Fruit fly (Drosophila melanogaster) whole organism, wandering third instar larva: ENCODE results near the gene Polr2H.

Source experiments
- Abd-B ChIP-seq: fragments of >200 bp; optimal IDR thresholded peaks from 2 replicates; lab custom pipeline; 2017; ENCODE audit warnings: missing biosample characterization, missing genetic modification characterization
- CrebA ChIP-seq: fragments of 200-800 bp; sonication (Bioruptor generic); optimal IDR thresholded peaks from 2 replicates; lab custom pipeline; 2016; ENCODE audit warnings: missing biosample characterization, mild to moderate bottlenecking, missing genetic modification characterization, borderline replicate concordance
- Dfd ChIP-seq: fragments of >200 bp; optimal IDR thresholded peaks from 2 replicates; lab custom pipeline; 2017; ENCODE audit warnings: missing biosample characterization, missing genetic modification characterization
- HLH106 ChIP-seq: fragments of 200-800 bp; optimal IDR thresholded peaks from 3 replicates; lab custom pipeline; 2019; ENCODE audit warnings: missing biosample characterization, mild to moderate bottlenecking, missing genetic modification characterization, moderate library complexity
- Hr83 ChIP-seq: fragments of 200-300 bp; sonication (Bioruptor generic); optimal IDR thresholded peaks from 2 replicates; lab custom pipeline; 2016; ENCODE audit warnings: missing biosample characterization, mild to moderate bottlenecking, missing genetic modification characterization, moderate library complexity; ENCODE audit not compliant: poor library complexity, severe bottlenecking
- OdsH ChIP-seq: fragments of 200-800 bp; sonication (Bioruptor generic); optimal IDR thresholded peaks from 2 replicates; lab custom pipeline; 2016; ENCODE audit warnings: missing biosample characterization, mild to moderate bottlenecking, missing genetic modification characterization
- brk ChIP-seq: fragments of 200-800 bp; sonication (Bioruptor generic); optimal IDR thresholded peaks from 2 replicates; lab custom pipeline; 2016; ENCODE audit warnings: missing biosample characterization, mild to moderate bottlenecking, missing genetic modification characterization
- dl ChIP-seq, 2 experiments: fragments of 175-275, 200-275 bp in 1 of 2; fragments of 200-275 bp in 1 of 2; sonication (Bioruptor generic); optimal IDR thresholded peaks; lab custom pipeline; 2018; ENCODE audit warnings: mild to moderate bottlenecking in 2 of 2, missing biosample characterization in 2 of 2, missing genetic modification characterization in 2 of 2, moderate library complexity in 2 of 2; ENCODE audit not compliant: partially characterized antibody in 2 of 2, insufficient read depth in 1 of 2
- h ChIP-seq: fragments of 200-800 bp; sonication (Bioruptor generic); optimal IDR thresholded peaks from 3 replicates; lab custom pipeline; 2016; ENCODE audit warnings: missing biosample characterization, mild to moderate bottlenecking, missing genetic modification characterization
- rgr ChIP-seq: fragments of 200-800 bp; sonication (Bioruptor generic); optimal IDR thresholded peaks from 3 replicates; lab custom pipeline; 2016; ENCODE audit warnings: missing biosample characterization, mild to moderate bottlenecking, missing genetic modification characterization
- sage ChIP-seq: fragments of 200-800 bp; sonication (Bioruptor generic); optimal IDR thresholded peaks from 2 replicates; lab custom pipeline; 2016; ENCODE audit warnings: missing biosample characterization, mild to moderate bottlenecking, missing genetic modification characterization
- sv ChIP-seq: fragments of 200-800 bp; sonication (Bioruptor generic); optimal IDR thresholded peaks from 3 replicates; lab custom pipeline; 2016; ENCODE audit warnings: missing biosample characterization, missing genetic modification characterization
- tai ChIP-seq: sonication (Bioruptor generic); optimal IDR thresholded peaks from 2 replicates; lab custom pipeline; 2016; ENCODE audit warnings: missing biosample characterization, missing genetic modification characterization

dm6 chr3L:21720869-21721268 is 7.9 kb upstream of the Polr2H start:
- peak; percentile 16 for TF ChIP-seq h (GFP tag; lab: Kevin White, UChicago)
- no peak for TF ChIP-seq rgr (GFP tag; lab: Kevin White, UChicago)
- TF ChIP-seq sage (GFP tag; lab: Kevin White, UChicago), result no peak
- no peak for TF ChIP-seq Dfd (GFP tag; lab: Kevin White, UChicago)
- TF ChIP-seq OdsH (GFP tag; lab: Kevin White, UChicago), result no peak
- TF ChIP-seq Hr83, result no peak
- TF ChIP-seq sv (GFP tag; lab: Kevin White, UChicago), result no peak
- TF ChIP-seq CrebA (GFP tag; lab: Kevin White, UChicago), result no peak
- TF ChIP-seq dl (GFP tag; optimal IDR thresholded peaks at IDR 0.05; lab: Kevin White, UChicago; ENCODE audit: insufficient read depth in 1 of 2, partially characterized antibody in 2 of 2), result no peak
- no peak for TF ChIP-seq HLH106 (tag; lab: Kevin White, UChicago)
- TF ChIP-seq Abd-B (GFP tag; lab: Kevin White, UChicago), result no peak
- no peak for TF ChIP-seq brk
- TF ChIP-seq tai (GFP tag; lab: Kevin White, UChicago), result no peak
